Fruit fly (Drosophila melanogaster) whole organism, prepupa: Measurements from ENCODE around the gene GatB.

ENCODE experiments used
- CG10631 ChIP-seq: fragments of 200-800 bp; sonication (Bioruptor generic); optimal IDR thresholded peaks from 2 replicates; lab custom pipeline; 2016; ENCODE audit warnings: missing biosample characterization, missing genetic modification characterization
- CG11902 ChIP-seq: fragments of 200-800 bp; sonication (Bioruptor generic); optimal IDR thresholded peaks from 3 replicates; lab custom pipeline; 2016; ENCODE audit warnings: missing biosample characterization, missing genetic modification characterization
- CG15336 ChIP-seq: fragments of 200-800 bp; sonication (Bioruptor generic); IDR thresholded peaks from 2 replicates; pipeline ENCODE4 v1.3.6; 2022; ENCODE audit warnings: missing biosample characterization, missing genetic modification characterization
- CG3032 ChIP-seq: fragments of 200-800 bp; optimal IDR thresholded peaks from 2 replicates; lab custom pipeline; 2019; ENCODE audit warnings: missing biosample characterization, mild to moderate bottlenecking, missing genetic modification characterization, moderate library complexity
- CG32006 ChIP-seq: fragments of 200-800 bp; sonication (Bioruptor generic); optimal IDR thresholded peaks from 3 replicates; lab custom pipeline; 2017; ENCODE audit warnings: missing biosample characterization, mild to moderate bottlenecking, missing genetic modification characterization
- CG34406 ChIP-seq: fragments of 200-800 bp; sonication (Bioruptor generic); optimal IDR thresholded peaks from 3 replicates; lab custom pipeline; 2016; ENCODE audit warnings: missing biosample characterization, missing genetic modification characterization
- CG3919 ChIP-seq: fragments of 200-800 bp; sonication (Bioruptor generic); optimal IDR thresholded peaks from 3 replicates; lab custom pipeline; 2016; ENCODE audit warnings: missing biosample characterization, missing genetic modification characterization
- CG6163 ChIP-seq: fragments of 200-800 bp; sonication (Bioruptor generic); IDR thresholded peaks from 3 replicates; pipeline ENCODE4 v1.3.6; 2022; ENCODE audit warnings: missing biosample characterization, missing genetic modification characterization
- CG6276 ChIP-seq: fragments of 200-800 bp; sonication (Bioruptor generic); optimal IDR thresholded peaks from 2 replicates; lab custom pipeline; 2017; ENCODE audit warnings: missing biosample characterization, mild to moderate bottlenecking, missing genetic modification characterization
- CG6854 ChIP-seq: fragments of 200-800 bp; sonication (Bioruptor generic); optimal IDR thresholded peaks from 2 replicates; lab custom pipeline; 2017; ENCODE audit warnings: missing biosample characterization, mild to moderate bottlenecking, missing genetic modification characterization
- CG8119 ChIP-seq: fragments of 200-800 bp; sonication (Bioruptor generic); IDR thresholded peaks from 3 replicates; pipeline ENCODE4 v1.3.6; 2022; ENCODE audit warnings: missing biosample characterization, missing genetic modification characterization
- CG8632 ChIP-seq: fragments of 200-800 bp; sonication (Bioruptor generic); optimal IDR thresholded peaks from 3 replicates; lab custom pipeline; 2016; ENCODE audit warnings: missing biosample characterization, missing genetic modification characterization
- CG9139 ChIP-seq: fragments of 200-800 bp; sonication (Bioruptor generic); optimal IDR thresholded peaks from 3 replicates; lab custom pipeline; 2017; ENCODE audit warnings: missing biosample characterization, mild to moderate bottlenecking, missing genetic modification characterization
- Eip75B ChIP-seq: fragments of 200-800 bp; sonication (Bioruptor generic); optimal IDR thresholded peaks from 3 replicates; lab custom pipeline; 2016; ENCODE audit warnings: missing biosample characterization, missing genetic modification characterization
- Eip78C ChIP-seq: fragments of 200-800 bp; sonication (Bioruptor generic); peaks from one replicate; lab custom pipeline; 2016; ENCODE audit warnings: missing biosample characterization, missing genetic modification characterization
- Ets21C ChIP-seq: fragments of 200-800 bp; sonication (Bioruptor generic); optimal IDR thresholded peaks from 3 replicates; lab custom pipeline; 2016; ENCODE audit warnings: missing biosample characterization, missing genetic modification characterization
- Ets96B ChIP-seq: fragments of 200-800 bp; optimal IDR thresholded peaks from 2 replicates; lab custom pipeline; 2019; ENCODE audit warnings: missing biosample characterization, mild to moderate bottlenecking, missing genetic modification characterization, moderate library complexity
- Gug ChIP-seq: fragments of 200-800 bp; sonication (Bioruptor generic); IDR thresholded peaks from 2 replicates; pipeline ENCODE4 v1.3.6; 2022; ENCODE audit warnings: missing biosample characterization, missing genetic modification characterization
- Hr39 ChIP-seq: fragments of 200-800 bp; sonication (Bioruptor generic); optimal IDR thresholded peaks from 2 replicates; lab custom pipeline; 2016; ENCODE audit warnings: missing biosample characterization, missing genetic modification characterization
- Hr4 ChIP-seq: fragments of 200-800 bp; sonication (Bioruptor generic); optimal IDR thresholded peaks from 3 replicates; lab custom pipeline; 2016; ENCODE audit warnings: missing biosample characterization, missing genetic modification characterization
- Lpt ChIP-seq: fragments of 200-800 bp; sonication (Bioruptor generic); optimal IDR thresholded peaks from 3 replicates; lab custom pipeline; 2016; ENCODE audit warnings: missing biosample characterization, missing genetic modification characterization
- Met ChIP-seq: fragments of 200-800 bp; sonication (Bioruptor generic); optimal IDR thresholded peaks from 3 replicates; lab custom pipeline; 2016; ENCODE audit warnings: missing biosample characterization, missing genetic modification characterization
- OdsH ChIP-seq: fragments of 200-800 bp; sonication (Bioruptor generic); optimal IDR thresholded peaks from 3 replicates; lab custom pipeline; 2016; ENCODE audit warnings: missing biosample characterization, missing genetic modification characterization
- Smox ChIP-seq: fragments of 200-800 bp; sonication (Bioruptor generic); optimal IDR thresholded peaks from 3 replicates; lab custom pipeline; 2016; ENCODE audit warnings: missing biosample characterization, missing genetic modification characterization
- Sox102F ChIP-seq: fragments of 200-800 bp; sonication (Bioruptor generic); optimal IDR thresholded peaks from 2 replicates; lab custom pipeline; 2016; ENCODE audit warnings: missing biosample characterization, mild to moderate bottlenecking, missing genetic modification characterization
- achi ChIP-seq: fragments of 200-800 bp; sonication (Bioruptor generic); optimal IDR thresholded peaks from 3 replicates; lab custom pipeline; 2016; ENCODE audit warnings: missing biosample characterization, missing genetic modification characterization
- acj6 ChIP-seq: fragments of 200-800 bp; sonication (Bioruptor generic); optimal IDR thresholded peaks from 3 replicates; lab custom pipeline; 2016; ENCODE audit warnings: missing biosample characterization, missing genetic modification characterization
- cyc ChIP-seq: fragments of 200-800 bp; sonication (Bioruptor generic); optimal IDR thresholded peaks from 3 replicates; lab custom pipeline; 2016; ENCODE audit warnings: missing biosample characterization, missing genetic modification characterization
- dac ChIP-seq: fragments of 200-800 bp; sonication (Bioruptor generic); optimal IDR thresholded peaks from 2 replicates; lab custom pipeline; 2017; ENCODE audit warnings: missing biosample characterization, mild to moderate bottlenecking, missing genetic modification characterization
- eg ChIP-seq: fragments of 200-800 bp; sonication (Bioruptor generic); IDR thresholded peaks from 3 replicates; pipeline ENCODE4 v1.3.6; 2022; ENCODE audit warnings: missing biosample characterization, missing genetic modification characterization
- esn ChIP-seq: fragments of 200-800 bp; sonication (Bioruptor generic); optimal IDR thresholded peaks from 2 replicates; lab custom pipeline; 2016; ENCODE audit warnings: missing biosample characterization, mild to moderate bottlenecking, missing genetic modification characterization, moderate library complexity
- fd59A ChIP-seq: fragments of 200-800 bp; sonication (Bioruptor generic); optimal IDR thresholded peaks from 2 replicates; lab custom pipeline; 2017; ENCODE audit warnings: missing biosample characterization, mild to moderate bottlenecking, missing genetic modification characterization, missing genetic modification reagents
- net ChIP-seq: fragments of 200-800 bp; sonication (Bioruptor generic); optimal IDR thresholded peaks from 3 replicates; lab custom pipeline; 2016; ENCODE audit warnings: missing biosample characterization, missing genetic modification characterization
- pdm3 ChIP-seq: fragments of 200-800 bp; sonication (Bioruptor generic); optimal IDR thresholded peaks from 3 replicates; lab custom pipeline; 2016; ENCODE audit warnings: missing biosample characterization, missing genetic modification characterization
- svp ChIP-seq: fragments of 200-800 bp; sonication (Bioruptor generic); peaks from one replicate; lab custom pipeline; 2016; ENCODE audit warnings: missing biosample characterization, missing genetic modification characterization

Gene GatB

DNA sequence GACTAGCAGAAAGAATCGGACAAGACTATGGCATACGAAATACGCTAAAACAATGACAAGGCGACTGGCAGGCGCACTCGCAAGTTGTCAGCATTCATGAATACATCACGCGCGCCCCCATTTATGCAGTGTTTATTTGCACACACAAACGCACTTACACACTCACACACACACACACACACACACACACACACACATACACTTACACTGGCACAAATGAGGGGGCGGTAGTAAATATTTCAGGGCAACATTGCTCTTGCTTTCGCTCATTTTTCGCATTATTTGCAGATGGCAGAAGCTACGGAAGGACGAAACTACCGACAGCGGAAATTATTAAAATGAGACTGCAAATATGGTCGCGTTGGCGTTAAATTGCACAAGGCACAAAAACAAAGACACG lies 50.4 kb downstream of the GatB start:
- TF ChIP-seq OdsH (no peak), Sox102F (GFP tag; lab: Kevin White, UChicago) (no peak), Hr39 (GFP tag; lab: Kevin White, UChicago) (no peak), CG11902 (no peak), svp (GFP tag; lab: Kevin White, UChicago) (no peak), CG3919 (no peak), Ets21C (GFP tag; lab: Kevin White, UChicago) (no peak), CG6854 (GFP tag; lab: Kevin White, UChicago) (no peak)

DNA sequence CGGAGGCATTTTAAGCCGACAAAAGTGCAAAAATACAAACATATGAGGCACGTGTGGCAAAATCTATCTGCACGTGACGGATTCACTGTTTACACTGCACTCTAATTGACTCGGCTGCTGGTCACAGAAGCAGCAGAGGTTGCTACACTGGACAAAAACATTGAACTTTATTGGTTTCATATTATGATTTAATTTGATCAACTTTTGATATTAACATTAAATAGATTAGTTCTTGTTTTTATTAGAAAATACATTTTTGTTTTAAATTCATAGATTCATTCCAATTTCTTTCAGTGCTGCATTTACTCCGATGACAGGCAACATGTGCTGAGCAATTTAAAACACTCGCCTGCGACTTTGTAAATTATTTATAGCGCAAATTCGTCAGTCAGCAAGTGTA lies 50.9 kb downstream of the GatB start:
- TF ChIP-seq achi (GFP tag; lab: Kevin White, UChicago) = peak; percentile 30
- TF ChIP-seq Ets96B (tag; lab: Kevin White, UChicago) = peak; percentile 33
- no peak for TF ChIP-seq Lpt (GFP tag; lab: Kevin White, UChicago)
- TF ChIP-seq CG34406 (GFP tag; lab: Kevin White, UChicago) = no peak
- 0 out of 2 replicates have a peak, but pooled peaks have one; percentile 19 for TF ChIP-seq Gug
- TF ChIP-seq CG9139 = no peak
- no peak for TF ChIP-seq CG11902
- TF ChIP-seq eg (GFP tag; lab: Robert Waterston, UW) = peak; percentile 49; the same call in 2 of the 3 replicates
- TF ChIP-seq CG10631 (GFP tag; lab: Kevin White, UChicago) = peak; percentile 16
- peak; percentile 8 for TF ChIP-seq pdm3 (GFP tag; lab: Kevin White, UChicago)
- peak; percentile 10 for TF ChIP-seq CG3919
- no peak for TF ChIP-seq Smox (GFP tag; lab: Kevin White, UChicago)
- no peak for TF ChIP-seq cyc
- TF ChIP-seq Hr4 (GFP tag; lab: Kevin White, UChicago) = peak; percentile 46
- TF ChIP-seq net (GFP tag; lab: Kevin White, UChicago) = peak; percentile 18
- peak; percentile 8 for TF ChIP-seq acj6 (GFP tag; lab: Kevin White, UChicago)
- TF ChIP-seq CG6276 (GFP tag; lab: Kevin White, UChicago) = peak; percentile 17
- TF ChIP-seq Eip78C (GFP tag; lab: Kevin White, UChicago) = peak; percentile 29
- no peak for TF ChIP-seq CG6163 (GFP tag; lab: Robert Waterston, UW)
- TF ChIP-seq CG8119 = peak; percentile 49; the same call in 1 of the 3 replicates
- TF ChIP-seq CG3032 = peak; percentile 34
- no peak for TF ChIP-seq CG6854 (GFP tag; lab: Kevin White, UChicago)
- peak; percentile 10 for TF ChIP-seq OdsH
- no peak for TF ChIP-seq svp (GFP tag; lab: Kevin White, UChicago)
- 0 out of 2 replicates have a peak, but pooled peaks have one; percentile 13 for TF ChIP-seq CG15336 (GFP tag; lab: Robert Waterston, UW)
- TF ChIP-seq CG32006 = peak; percentile 42
- no peak for TF ChIP-seq dac (GFP tag; lab: Kevin White, UChicago)
- TF ChIP-seq Eip75B = peak; percentile 4
- no peak for TF ChIP-seq esn (GFP tag; lab: Kevin White, UChicago)
- TF ChIP-seq CG8632 (GFP tag; lab: Kevin White, UChicago) = peak; percentile 9
- TF ChIP-seq Met = no peak
- no peak for TF ChIP-seq fd59A
